Worm (Caenorhabditis elegans) whole organism, midembryonic: ENCODE measurements around the gene fbxa-22.

Source experiments
- flt-1 ChIP-seq: fragments of 200-800 bp; sonication (Bioruptor generic); IDR thresholded peaks from 2 replicates; pipeline ENCODE4 v1.3.6; 2022; ENCODE audit warnings: missing genetic modification characterization, missing compliant biosample characterization
- med-1 ChIP-seq: sonication (generic microtip); optimal IDR thresholded peaks from 2 replicates; lab custom pipeline; 2017; ENCODE audit warnings: missing genetic modification characterization, mild to moderate bottlenecking, missing compliant biosample characterization, antibody characterized with exemption, missing genetic modification reagents; ENCODE audit not compliant: insufficient read depth
- ztf-23 ChIP-seq: fragments of 200-800 bp; sonication (Bioruptor generic); IDR thresholded peaks from 2 replicates; pipeline ENCODE4 v1.3.6; 2022; ENCODE audit warnings: missing genetic modification reagents, missing genetic modification characterization, missing compliant biosample characterization
- ztf-29 ChIP-seq: fragments of 200-800 bp; sonication (Bioruptor generic); IDR thresholded peaks from 2 replicates; pipeline ENCODE4 v1.3.6; 2022; ENCODE audit warnings: missing genetic modification reagents, missing genetic modification characterization, missing compliant biosample characterization

DNA sequence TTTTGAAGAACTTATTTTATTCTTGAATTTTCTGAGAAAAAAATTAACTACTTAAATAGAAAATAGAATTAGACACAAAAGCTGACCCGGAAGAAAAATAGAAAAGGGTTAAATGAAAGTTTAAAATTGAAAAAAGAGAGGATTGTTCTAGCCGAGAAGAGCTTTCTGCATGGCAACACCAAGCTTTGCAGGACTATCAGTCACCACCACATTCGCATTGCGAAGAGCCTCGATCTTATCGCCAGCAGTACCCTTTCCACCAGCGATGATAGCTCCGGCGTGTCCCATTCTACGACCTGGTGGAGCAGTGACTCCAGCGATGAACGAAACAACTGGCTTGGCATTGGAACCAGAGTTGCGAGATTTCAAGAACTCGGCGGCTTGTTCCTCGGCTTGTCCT lies 38.5 kb upstream of the fbxa-22 start:
- TF ChIP-seq flt-1 (GFP tag; lab: Robert Waterston, UW): no peak
- TF ChIP-seq ztf-29: no peak
- no peak for TF ChIP-seq ztf-23 (GFP tag; lab: Robert Waterston, UW)
- TF ChIP-seq med-1 (GFP tag; lab: Kevin White, UChicago): no peak
